Worm (Caenorhabditis elegans) whole organism, L3 larva: Measurements from ENCODE around the gene F53F4.15.

ENCODE experiments used
- elt-1 ChIP-seq: fragments of 150-350 bp; optimal IDR thresholded peaks from 2 replicates; lab custom pipeline; 2014; ENCODE audit warnings: missing biosample characterization, missing genetic modification characterization
- mdl-1 ChIP-seq: fragments of 150-350 bp; optimal IDR thresholded peaks from 2 replicates; lab custom pipeline; 2014; ENCODE audit warnings: missing biosample characterization, missing genetic modification characterization
- nhr-12 ChIP-seq: fragments of 150-350 bp; optimal IDR thresholded peaks from 2 replicates; lab custom pipeline; 2014; ENCODE audit warnings: missing biosample characterization, missing genetic modification characterization
- skn-1 ChIP-seq: fragments of 150-350 bp; optimal IDR thresholded peaks from 2 replicates; lab custom pipeline; 2014; ENCODE audit warnings: missing biosample characterization, missing genetic modification characterization

ce11 chrV:13645848-13646578, 25.2 kb downstream of the F53F4.15 start:
- TF ChIP-seq mdl-1 (tag; lab: Kevin White, UChicago) (no peak), skn-1 (no peak), elt-1 (no peak), nhr-12 (tag; lab: Kevin White, UChicago) (no peak)
